Worm (Caenorhabditis elegans) whole organism, mixed stage, embryonic: ENCODE data around the gene C35D10.17.

ENCODE experiments used
- bed-3 ChIP-seq: fragments of 200-800 bp; sonication (Bioruptor generic); optimal IDR thresholded peaks from 3 replicates; lab custom pipeline; 2018; ENCODE audit warnings: mild to moderate bottlenecking, missing genetic modification characterization, moderate library complexity, missing compliant biosample characterization
- ceh-39 ChIP-seq: fragments of 150-350 bp; optimal IDR thresholded peaks from 2 replicates; lab custom pipeline; 2014; ENCODE audit warnings: missing biosample characterization, missing genetic modification characterization
- ces-1 ChIP-seq: fragments of 150-350 bp; optimal IDR thresholded peaks from 2 replicates; lab custom pipeline; 2014; ENCODE audit warnings: missing biosample characterization, missing genetic modification reagents, missing genetic modification characterization
- drap-1 ChIP-seq: fragments of 200-800 bp; sonication (Bioruptor generic); optimal IDR thresholded peaks from 3 replicates; lab custom pipeline; 2018; ENCODE audit warnings: mild to moderate bottlenecking, missing genetic modification characterization, missing compliant biosample characterization
- elt-3 ChIP-seq: fragments of 150-350 bp; optimal IDR thresholded peaks from 2 replicates; lab custom pipeline; 2014; ENCODE audit warnings: missing biosample characterization, missing genetic modification characterization
- flh-1 ChIP-seq: fragments of 200-800 bp; sonication (Bioruptor generic); optimal IDR thresholded peaks from 2 replicates; lab custom pipeline; 2018; ENCODE audit warnings: mild to moderate bottlenecking, missing genetic modification characterization, moderate library complexity, missing compliant biosample characterization
- mab-5 ChIP-seq: fragments of 150-350 bp; optimal IDR thresholded peaks from 2 replicates; lab custom pipeline; 2014; ENCODE audit warnings: missing biosample characterization, missing genetic modification characterization
- mep-1 ChIP-seq: fragments of 150-350 bp; optimal IDR thresholded peaks from 2 replicates; lab custom pipeline; 2017; ENCODE audit warnings: missing biosample characterization, missing genetic modification reagents, missing genetic modification characterization, inconsistent platforms
- nhr-12 ChIP-seq: fragments of 150-350 bp; optimal IDR thresholded peaks from 2 replicates; lab custom pipeline; 2014; ENCODE audit warnings: missing biosample characterization, missing genetic modification characterization
- nhr-2 ChIP-seq: fragments of 150-350 bp; optimal IDR thresholded peaks from 2 replicates; lab custom pipeline; 2014; ENCODE audit warnings: missing biosample characterization, missing genetic modification characterization
- nhr-237 ChIP-seq: fragments of 150-350 bp; optimal IDR thresholded peaks from 2 replicates; lab custom pipeline; 2014; ENCODE audit warnings: missing biosample characterization, missing genetic modification characterization
- nhr-76 ChIP-seq: sonication (generic microtip); optimal IDR thresholded peaks from 2 replicates; lab custom pipeline; 2017; ENCODE audit warnings: missing biosample characterization, missing genetic modification characterization
- sptf-1 ChIP-seq: sonication (generic microtip); optimal IDR thresholded peaks from 2 replicates; lab custom pipeline; 2017; ENCODE audit warnings: mild to moderate bottlenecking, missing genetic modification characterization, moderate library complexity, missing compliant biosample characterization
- tbx-8 ChIP-seq: fragments of 200-800 bp; sonication (Bioruptor generic); optimal IDR thresholded peaks from 2 replicates; lab custom pipeline; 2018; ENCODE audit warnings: mild to moderate bottlenecking, missing genetic modification characterization, moderate library complexity, missing compliant biosample characterization
- unc-120 ChIP-seq: sonication (generic microtip); optimal IDR thresholded peaks from 2 replicates; lab custom pipeline; 2017; ENCODE audit warnings: missing genetic modification characterization, missing compliant biosample characterization; ENCODE audit not compliant: poor library complexity, severe bottlenecking
- unc-62 ChIP-seq: fragments of 150-350 bp; optimal IDR thresholded peaks from 2 replicates; lab custom pipeline; 2014; ENCODE audit warnings: missing biosample characterization, missing genetic modification reagents, missing genetic modification characterization

C35D10.17 gene

ce11 chrIII:4913736-4914135, 46.9 kb downstream of the C35D10.17 start:
- TF ChIP-seq flh-1 (GFP tag; lab: Kevin White, UChicago), result no peak
- TF ChIP-seq ces-1 (GFP tag; lab: Kevin White, UChicago), result no peak
- no peak for TF ChIP-seq drap-1 (GFP tag; lab: Kevin White, UChicago)
- no peak for TF ChIP-seq mab-5 (tag; lab: Kevin White, UChicago)
- TF ChIP-seq bed-3, result no peak
- no peak for TF ChIP-seq nhr-237 (tag; lab: Kevin White, UChicago)
- no peak for TF ChIP-seq tbx-8 (GFP tag; lab: Kevin White, UChicago)
- TF ChIP-seq sptf-1 (tag; lab: Kevin White, UChicago), result no peak
- no peak for TF ChIP-seq nhr-12 (tag; lab: Kevin White, UChicago)
- TF ChIP-seq mep-1 (tag; lab: Kevin White, UChicago), result no peak
- TF ChIP-seq ceh-39 (tag; lab: Kevin White, UChicago), result no peak
- no peak for TF ChIP-seq elt-3 (tag; lab: Kevin White, UChicago)
- TF ChIP-seq nhr-76, result no peak
- TF ChIP-seq unc-120 (tag; lab: Kevin White, UChicago), result no peak
- TF ChIP-seq unc-62 (GFP tag; lab: Kevin White, UChicago), result no peak
- no peak for TF ChIP-seq nhr-2 (tag; lab: Kevin White, UChicago)
